Worm (Caenorhabditis elegans) whole organism, late embryonic: Measurements from ENCODE around the gene sup-37.

Source experiments
- ceh-22 ChIP-seq: sonication (generic microtip); optimal IDR thresholded peaks from 2 replicates; lab custom pipeline; 2017; ENCODE audit warnings: missing biosample characterization, missing genetic modification characterization
- ceh-31 ChIP-seq: sonication (generic microtip); optimal IDR thresholded peaks from 2 replicates; lab custom pipeline; 2016; ENCODE audit warnings: missing genetic modification characterization, missing compliant biosample characterization
- dve-1 ChIP-seq: sonication (generic microtip); optimal IDR thresholded peaks from 2 replicates; lab custom pipeline; 2017; ENCODE audit warnings: antibody characterized with exemption, mild to moderate bottlenecking, missing genetic modification characterization, missing compliant biosample characterization
- elt-4 ChIP-seq: sonication (generic microtip); optimal IDR thresholded peaks from 2 replicates; lab custom pipeline; 2016; ENCODE audit warnings: missing genetic modification characterization, missing compliant biosample characterization
- hlh-30 ChIP-seq: sonication (generic microtip); optimal IDR thresholded peaks from 2 replicates; lab custom pipeline; 2017; ENCODE audit warnings: antibody characterized with exemption, missing genetic modification characterization, missing compliant biosample characterization; ENCODE audit not compliant: insufficient read depth
- lin-11 ChIP-seq: fragments of 200-800 bp; sonication (Bioruptor generic); optimal IDR thresholded peaks from 2 replicates; lab custom pipeline; 2018; ENCODE audit warnings: mild to moderate bottlenecking, missing genetic modification characterization, missing compliant biosample characterization
- nfya-1 ChIP-seq: sonication (generic microtip); optimal IDR thresholded peaks from 2 replicates; lab custom pipeline; 2017; ENCODE audit warnings: missing genetic modification characterization, mild to moderate bottlenecking, missing compliant biosample characterization, antibody characterized with exemption, moderate library complexity
- nhr-11 ChIP-seq: fragments of 150-350 bp; optimal IDR thresholded peaks from 2 replicates; lab custom pipeline; 2014; ENCODE audit warnings: missing biosample characterization, missing genetic modification characterization
- pag-3 ChIP-seq: sonication (generic microtip); optimal IDR thresholded peaks from 2 replicates; lab custom pipeline; 2016; ENCODE audit warnings: missing compliant biosample characterization, missing genetic modification characterization, borderline replicate concordance
- pax-1 ChIP-seq: fragments of 150-350 bp; optimal IDR thresholded peaks from 2 replicates; lab custom pipeline; 2014; ENCODE audit warnings: missing biosample characterization, missing genetic modification characterization
- pha-4 ChIP-seq: fragments of 150-350 bp; optimal IDR thresholded peaks from 2 replicates; lab custom pipeline; 2018; ENCODE audit warnings: missing biosample characterization, missing genetic modification reagents, missing genetic modification characterization
- syd-9 ChIP-seq: sonication (generic microtip); optimal IDR thresholded peaks from 2 replicates; lab custom pipeline; 2016; ENCODE audit warnings: mild to moderate bottlenecking, missing genetic modification characterization, moderate library complexity, missing compliant biosample characterization
- unc-42 ChIP-seq: sonication (generic microtip); optimal IDR thresholded peaks from 2 replicates; lab custom pipeline; 2016; ENCODE audit warnings: missing genotype, missing genetic modification characterization, missing compliant biosample characterization
- unc-55 ChIP-seq: sonication (generic microtip); optimal IDR thresholded peaks from 2 replicates; lab custom pipeline; 2017; ENCODE audit warnings: missing biosample characterization, missing genetic modification reagents, missing genetic modification characterization

DNA sequence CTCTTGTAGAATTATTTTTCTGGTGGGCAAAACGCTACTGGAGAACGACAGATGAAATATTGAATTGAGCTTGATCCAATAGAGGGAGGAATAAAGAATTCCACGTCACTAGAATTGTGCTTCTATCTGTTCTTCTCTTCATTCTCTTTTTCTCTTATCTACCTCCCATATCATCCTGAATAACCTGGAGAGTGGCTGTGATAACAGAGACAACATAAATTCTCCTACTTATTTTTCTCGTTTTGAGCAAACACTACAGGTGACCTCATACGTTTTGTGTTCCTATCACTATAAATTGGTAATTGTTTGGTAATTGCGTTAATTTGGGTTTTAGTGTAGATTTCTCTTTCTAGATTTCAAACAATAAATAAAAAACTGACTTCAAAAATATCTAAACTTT lies 5.2 kb upstream of the sup-37 start:
- TF ChIP-seq syd-9 (tag; lab: Kevin White, UChicago): no peak
- no peak for TF ChIP-seq unc-42
- no peak for TF ChIP-seq pax-1 (tag; lab: Kevin White, UChicago)
- TF ChIP-seq hlh-30 (tag; lab: Kevin White, UChicago): no peak
- no peak for TF ChIP-seq ceh-22 (tag; lab: Kevin White, UChicago)
- TF ChIP-seq dve-1 (tag; lab: Kevin White, UChicago): no peak
- TF ChIP-seq ceh-31 (tag; lab: Kevin White, UChicago): no peak
- TF ChIP-seq unc-55 (GFP tag; lab: Kevin White, UChicago): no peak
- TF ChIP-seq elt-4 (tag; lab: Kevin White, UChicago): no peak
- TF ChIP-seq pag-3 (tag; lab: Kevin White, UChicago): no peak
- no peak for TF ChIP-seq nhr-11
- TF ChIP-seq pha-4: no peak
- no peak for TF ChIP-seq nfya-1
- TF ChIP-seq lin-11 (tag; lab: Kevin White, UChicago): no peak
